Fruit fly (Drosophila melanogaster) whole organism, embryonic: ENCODE measurements around the gene CHOp24.

Source experiments
- ATbp ChIP-seq: fragments of 200-800 bp; sonication (Bioruptor generic); optimal IDR thresholded peaks from 2 replicates; lab custom pipeline; 2017; ENCODE audit warnings: missing biosample characterization, mild to moderate bottlenecking, missing genetic modification characterization, missing genetic modification reagents
- Ada2b ChIP-seq: fragments of 200-800 bp; sonication (Bioruptor generic); IDR thresholded peaks from 2 replicates; pipeline ENCODE4 v1.3.6; 2022; ENCODE audit warnings: missing biosample characterization, missing genetic modification characterization
- Asciz ChIP-seq: fragments of 200-800 bp; sonication (Bioruptor generic); optimal IDR thresholded peaks from 2 replicates; lab custom pipeline; 2017; ENCODE audit warnings: missing biosample characterization, mild to moderate bottlenecking, missing genetic modification characterization, missing genetic modification reagents
- CG14667 ChIP-seq: fragments of 200-800 bp; sonication (Bioruptor generic); IDR thresholded peaks from 2 replicates; pipeline ENCODE4 v1.3.6; 2022; ENCODE audit warnings: missing biosample characterization, missing genetic modification characterization
- CG15601 ChIP-seq: fragments of 200-800 bp; sonication (Bioruptor generic); optimal IDR thresholded peaks from 3 replicates; lab custom pipeline; 2019; ENCODE audit warnings: missing biosample characterization, mild to moderate bottlenecking, missing genetic modification characterization, moderate library complexity
- CG17612 ChIP-seq: fragments of 200-800 bp; sonication (Bioruptor generic); IDR thresholded peaks from 2 replicates; pipeline ENCODE4 v1.3.6; 2022; ENCODE audit warnings: missing biosample characterization, missing genetic modification characterization
- CG17912 ChIP-seq: fragments of 200-800 bp; sonication (Bioruptor generic); optimal IDR thresholded peaks from 2 replicates; lab custom pipeline; 2018; ENCODE audit warnings: missing biosample characterization, mild to moderate bottlenecking, missing genetic modification characterization
- CG1792 ChIP-seq: fragments of 200-800 bp; sonication (Bioruptor generic); optimal IDR thresholded peaks from 2 replicates; lab custom pipeline; 2016; ENCODE audit warnings: missing biosample characterization, missing genetic modification characterization
- CG2678 ChIP-seq: fragments of 200-800 bp; sonication (Bioruptor generic); optimal IDR thresholded peaks from 3 replicates; lab custom pipeline; 2019; ENCODE audit warnings: missing biosample characterization, mild to moderate bottlenecking, missing genetic modification characterization, moderate library complexity
- CG2712 ChIP-seq: fragments of 200-800 bp; optimal IDR thresholded peaks from 3 replicates; lab custom pipeline; 2019; ENCODE audit warnings: missing biosample characterization, mild to moderate bottlenecking, missing genetic modification characterization, moderate library complexity
- CG2875 ChIP-seq: fragments of 200-800 bp; sonication (Bioruptor generic); optimal IDR thresholded peaks from 2 replicates; lab custom pipeline; 2017; ENCODE audit warnings: missing biosample characterization, mild to moderate bottlenecking, missing genetic modification characterization, missing genetic modification reagents
- CG33213 ChIP-seq: fragments of 200-800 bp; sonication (Bioruptor generic); optimal IDR thresholded peaks from 3 replicates; lab custom pipeline; 2016; ENCODE audit warnings: missing biosample characterization, missing genetic modification characterization
- CG5245 ChIP-seq: fragments of 200-800 bp; sonication (Bioruptor generic); optimal IDR thresholded peaks from 3 replicates; lab custom pipeline; 2016; ENCODE audit warnings: missing biosample characterization, missing genetic modification characterization
- CG8765 ChIP-seq: fragments of 200-800 bp; sonication (Bioruptor generic); IDR thresholded peaks from 2 replicates; pipeline ENCODE4 v1.3.6; 2022; ENCODE audit warnings: missing biosample characterization, missing genetic modification characterization
- CkIIα-i1 ChIP-seq: fragments of 200-800 bp; sonication (Bioruptor generic); IDR thresholded peaks from 2 replicates; pipeline ENCODE4 v1.3.6; 2022; ENCODE audit warnings: missing biosample characterization, missing genetic modification characterization
- D ChIP-seq, 2 experiments: fragments of 200-800 bp in 1 of 2; fragments of >200 bp in 1 of 2; sonication (Bioruptor generic) in 1 of 2; optimal IDR thresholded peaks; 2 replicates in 1 of 2; 3 replicates in 1 of 2; lab custom pipeline; 2017; ENCODE audit warnings: mild to moderate bottlenecking in 1 of 2, missing biosample characterization in 1 of 2, missing genetic modification characterization in 1 of 2, missing genetic modification reagents in 1 of 2
- Dip2 ChIP-seq: fragments of 200-800 bp; sonication (Bioruptor generic); IDR thresholded peaks from 2 replicates; pipeline ENCODE4 v1.3.6; 2022; ENCODE audit warnings: missing biosample characterization, missing genetic modification characterization
- Doc2 ChIP-seq: fragments of 200-800 bp; sonication (Bioruptor generic); IDR thresholded peaks from 2 replicates; pipeline ENCODE4 v1.3.6; 2022; ENCODE audit warnings: missing biosample characterization, missing genetic modification characterization
- E2f2 ChIP-seq: fragments of 200-800 bp; sonication (Bioruptor generic); IDR thresholded peaks from 2 replicates; pipeline ENCODE4 v1.3.6; 2022; ENCODE audit warnings: missing biosample characterization, missing genetic modification characterization
- HLH54F ChIP-seq: fragments of 200-800 bp; sonication (Bioruptor generic); optimal IDR thresholded peaks from 3 replicates; lab custom pipeline; 2016; ENCODE audit warnings: missing biosample characterization, missing genetic modification characterization
- Hand ChIP-seq: fragments of 200-800 bp; sonication (Bioruptor generic); optimal IDR thresholded peaks from 2 replicates; lab custom pipeline; 2017; ENCODE audit warnings: mild to moderate bottlenecking, missing biosample characterization, missing genetic modification reagents, missing genetic modification characterization
- HmgZ ChIP-seq: fragments of 200-800 bp; sonication (Bioruptor generic); optimal IDR thresholded peaks from 2 replicates; lab custom pipeline; 2018; ENCODE audit warnings: missing biosample characterization, mild to moderate bottlenecking, missing genetic modification characterization
- Mad ChIP-seq: fragments of 200-800 bp; sonication (Bioruptor generic); optimal IDR thresholded peaks from 2 replicates; lab custom pipeline; 2016; ENCODE audit warnings: missing biosample characterization, missing genetic modification characterization
- Meics ChIP-seq: fragments of 200-800 bp; sonication (Bioruptor generic); optimal IDR thresholded peaks from 2 replicates; lab custom pipeline; 2017; ENCODE audit warnings: missing biosample characterization, mild to moderate bottlenecking, missing genetic modification characterization
- Myb ChIP-seq: fragments of 200-800 bp; sonication (Bioruptor generic); optimal IDR thresholded peaks from 2 replicates; lab custom pipeline; 2016; ENCODE audit warnings: missing biosample characterization, missing genetic modification characterization
- NC2α ChIP-seq: fragments of 200-800 bp; sonication (Bioruptor generic); optimal IDR thresholded peaks from 2 replicates; lab custom pipeline; 2016; ENCODE audit warnings: missing biosample characterization, missing genetic modification characterization
- NC2β ChIP-seq: fragments of 200-800 bp; sonication (Bioruptor generic); optimal IDR thresholded peaks from 2 replicates; lab custom pipeline; 2016; ENCODE audit warnings: missing biosample characterization, missing genetic modification characterization
- NFAT ChIP-seq: fragments of 200-800 bp; sonication (Bioruptor generic); IDR thresholded peaks from 2 replicates; pipeline ENCODE4 v1.3.6; 2022; ENCODE audit warnings: missing biosample characterization, missing genetic modification characterization
- Opbp ChIP-seq: fragments of 200-800 bp; sonication (Bioruptor generic); IDR thresholded peaks from 3 replicates; pipeline ENCODE4 v1.3.6; 2022; ENCODE audit warnings: missing biosample characterization, missing genetic modification characterization; ENCODE audit not compliant: partially characterized antibody
- Pdp1 ChIP-seq, 2 experiments: fragments of 200-800 bp; sonication (Bioruptor generic); optimal IDR thresholded peaks; 3 replicates each; lab custom pipeline; 2016; ENCODE audit warnings: missing biosample characterization in 2 of 2, missing genetic modification characterization in 2 of 2, mild to moderate bottlenecking in 1 of 2, moderate library complexity in 1 of 2
- Ptx1 ChIP-seq: fragments of 200-800 bp; sonication (Bioruptor generic); IDR thresholded peaks from 2 replicates; pipeline ENCODE4 v1.3.6; 2022; ENCODE audit warnings: missing biosample characterization, missing genetic modification characterization
- Trl ChIP-seq, 3 experiments: fragments of >200 bp in 2 of 3; fragments of 200-800 bp in 1 of 3; sonication (Bioruptor generic) in 1 of 3; optimal IDR thresholded peaks; 2 replicates in 1 of 3; 3 replicates in 2 of 3; lab custom pipeline; 2016 to 2017; ENCODE audit warnings: missing biosample characterization in 1 of 3, missing genetic modification characterization in 1 of 3
- Xbp1 ChIP-seq: fragments of 200-800 bp; sonication (Bioruptor generic); optimal IDR thresholded peaks from 3 replicates; lab custom pipeline; 2016; ENCODE audit warnings: missing biosample characterization, mild to moderate bottlenecking, missing genetic modification characterization
- YL-1 ChIP-seq: fragments of 200-800 bp; sonication (Bioruptor generic); optimal IDR thresholded peaks from 3 replicates; lab custom pipeline; 2017; ENCODE audit warnings: missing biosample characterization, mild to moderate bottlenecking, missing genetic modification characterization
- bab2 ChIP-seq: fragments of 200-800 bp; sonication (Bioruptor generic); optimal IDR thresholded peaks from 2 replicates; lab custom pipeline; 2016; ENCODE audit warnings: missing biosample characterization, missing genetic modification characterization
- bigmax ChIP-seq: fragments of 200-800 bp; sonication (Bioruptor generic); optimal IDR thresholded peaks from 2 replicates; lab custom pipeline; 2018; ENCODE audit warnings: missing biosample characterization, mild to moderate bottlenecking, missing genetic modification characterization
- cad ChIP-seq: fragments of >200 bp; optimal IDR thresholded peaks from 2 replicates; lab custom pipeline; 2017; ENCODE audit warnings: missing biosample characterization, missing genetic modification characterization
- cg ChIP-seq: fragments of 200-800 bp; sonication (Bioruptor generic); optimal IDR thresholded peaks from 3 replicates; lab custom pipeline; 2019; ENCODE audit warnings: missing biosample characterization, mild to moderate bottlenecking, missing genetic modification characterization, moderate library complexity
- crc ChIP-seq: fragments of 200-800 bp; sonication (Bioruptor generic); optimal IDR thresholded peaks from 2 replicates; lab custom pipeline; 2016; ENCODE audit warnings: missing biosample characterization, missing genetic modification characterization
- da ChIP-seq: fragments of 200-800 bp; sonication (Bioruptor generic); optimal IDR thresholded peaks from 2 replicates; lab custom pipeline; 2016; ENCODE audit warnings: missing biosample characterization, missing genetic modification characterization
- disco-r ChIP-seq: fragments of 200-800 bp; sonication (Bioruptor generic); optimal IDR thresholded peaks from 2 replicates; lab custom pipeline; 2016; ENCODE audit warnings: missing biosample characterization, missing genetic modification characterization
- ems ChIP-seq: fragments of 200-800 bp; sonication (Bioruptor generic); optimal IDR thresholded peaks from 3 replicates; lab custom pipeline; 2016; ENCODE audit warnings: missing biosample characterization, missing genetic modification characterization
- fd102C ChIP-seq: fragments of 200-800 bp; sonication (Bioruptor generic); optimal IDR thresholded peaks from 2 replicates; lab custom pipeline; 2018; ENCODE audit warnings: missing biosample characterization, mild to moderate bottlenecking, missing genetic modification characterization, moderate library complexity
- hb ChIP-seq: fragments of 200-800 bp; sonication (Bioruptor generic); IDR thresholded peaks from 3 replicates; pipeline ENCODE4 v1.3.6; 2022; ENCODE audit warnings: missing biosample characterization, missing genetic modification characterization; ENCODE audit not compliant: partially characterized antibody
- hkb ChIP-seq, 2 experiments: fragments of 200-800 bp in 1 of 2; fragments of >200 bp in 1 of 2; sonication (Bioruptor generic) in 1 of 2; IDR thresholded peaks in 1 of 2; optimal IDR thresholded peaks in 1 of 2; 2 replicates each; pipeline versions ENCODE4 v1.3.6 to Lab custom; 2017 to 2022; ENCODE audit warnings: missing biosample characterization in 1 of 2, missing genetic modification characterization in 1 of 2
- kni ChIP-seq: fragments of 200-800 bp; sonication (Bioruptor generic); optimal IDR thresholded peaks from 3 replicates; lab custom pipeline; 2017; ENCODE audit warnings: mild to moderate bottlenecking, missing biosample characterization, missing genetic modification reagents, missing genetic modification characterization
- lbe ChIP-seq: fragments of 200-800 bp; sonication (Bioruptor generic); optimal IDR thresholded peaks from 2 replicates; lab custom pipeline; 2016; ENCODE audit warnings: missing biosample characterization, mild to moderate bottlenecking, missing genetic modification characterization
- lmd ChIP-seq: fragments of 200-800 bp; sonication (Bioruptor generic); IDR thresholded peaks from 2 replicates; pipeline ENCODE4 v1.3.6; 2022; ENCODE audit warnings: missing biosample characterization, missing genetic modification characterization
- pum ChIP-seq: fragments of 200-800 bp; sonication (Bioruptor generic); optimal IDR thresholded peaks from 2 replicates; lab custom pipeline; 2016; ENCODE audit warnings: missing biosample characterization, missing genetic modification characterization
- yki ChIP-seq: fragments of >200 bp; optimal IDR thresholded peaks from 3 replicates; lab custom pipeline; 2018

The CHOp24 gene

dm6 chrX:4581769-4582168, 41.1 kb downstream of the CHOp24 start (continued):
- peak; percentile 32 for TF ChIP-seq pum
- TF ChIP-seq Opbp (GFP tag; lab: Robert Waterston, UW), result no peak
- TF ChIP-seq bigmax (GFP tag; lab: Kevin White, UChicago), result no peak
- no peak for TF ChIP-seq CG1792 (GFP tag; lab: Kevin White, UChicago)
- TF ChIP-seq Pdp1 (GFP tag; optimal IDR thresholded peaks at IDR 0.05; lab: Kevin White, UChicago), result peak; percentile 10 to 21
- no peak for TF ChIP-seq CkIIα-i1 (GFP tag; lab: Robert Waterston, UW)
- TF ChIP-seq CG2875 (GFP tag; lab: Kevin White, UChicago), result peak; percentile 9
- TF ChIP-seq CG33213 (GFP tag; lab: Kevin White, UChicago), result no peak
- peak; percentile 63 for TF ChIP-seq CG2712
- TF ChIP-seq lbe (GFP tag; lab: Kevin White, UChicago), result no peak
- TF ChIP-seq CG17912 (GFP tag; lab: Kevin White, UChicago), result no peak
- TF ChIP-seq E2f2 (GFP tag; lab: Robert Waterston, UW), result no peak
- no peak for TF ChIP-seq disco-r (GFP tag; lab: Kevin White, UChicago)
- TF ChIP-seq lmd (GFP tag; lab: Robert Waterston, UW), result peak; percentile 37; the same call in 1 of the 2 replicates
- TF ChIP-seq Xbp1 (GFP tag; lab: Kevin White, UChicago), result peak; percentile 22
- TF ChIP-seq da (GFP tag; lab: Kevin White, UChicago), result no peak
- no peak for TF ChIP-seq ems
- no peak for TF ChIP-seq fd102C (GFP tag; lab: Kevin White, UChicago)
- TF ChIP-seq bab2 (GFP tag; lab: Kevin White, UChicago), result peak; percentile 12
- TF ChIP-seq CG17612, result no peak
- TF ChIP-seq yki, result no peak
- TF ChIP-seq Ada2b, result 0 out of 2 replicates have a peak, but pooled peaks have one; percentile 19
- peak; percentile 61 for TF ChIP-seq CG2678 (tag; lab: Kevin White, UChicago)
- no peak for TF ChIP-seq YL-1 (GFP tag; lab: Kevin White, UChicago)
- no peak for TF ChIP-seq crc (GFP tag; lab: Kevin White, UChicago)
- TF ChIP-seq HLH54F, result no peak
- TF ChIP-seq Ptx1 (GFP tag; lab: Robert Waterston, UW), result peak; percentile 50; the same call in 1 of the 2 replicates
- no peak for TF ChIP-seq Trl (optimal IDR thresholded peaks at IDR 0.05; lab: Kevin White, UChicago)
- TF ChIP-seq Trl (GFP tag; optimal IDR thresholded peaks at IDR 0.05; lab: Kevin White, UChicago), result peak; percentile 9
- no peak for TF ChIP-seq NC2β (GFP tag; lab: Kevin White, UChicago)
- TF ChIP-seq Doc2, result no peak
- peak; percentile 59 for TF ChIP-seq CG15601 (tag; lab: Kevin White, UChicago)
- no peak for TF ChIP-seq cg (GFP tag; lab: Kevin White, UChicago)
- no peak for TF ChIP-seq Hand (GFP tag; lab: Kevin White, UChicago)
- TF ChIP-seq ATbp (GFP tag; lab: Kevin White, UChicago), result peak; percentile 29
- no peak for TF ChIP-seq hkb (optimal IDR thresholded peaks at IDR 0.05; lab: Kevin White, UChicago)
- no peak for TF ChIP-seq hkb (GFP tag; IDR thresholded peaks at IDR 0.05; lab: Robert Waterston, UW)
- peak; percentile 21 for TF ChIP-seq kni (GFP tag; lab: Kevin White, UChicago)
- TF ChIP-seq Myb (GFP tag; lab: Kevin White, UChicago), result no peak
- TF ChIP-seq hb (GFP tag; lab: Robert Waterston, UW), result no peak
- no peak for TF ChIP-seq HmgZ
- no peak for TF ChIP-seq Dip2 (GFP tag; lab: Robert Waterston, UW)
- TF ChIP-seq Mad (GFP tag; lab: Kevin White, UChicago), result peak; percentile 6
- no peak for TF ChIP-seq NC2α
- TF ChIP-seq Asciz (GFP tag; lab: Kevin White, UChicago), result no peak
- no peak for TF ChIP-seq D (optimal IDR thresholded peaks at IDR 0.05; lab: Kevin White, UChicago)
- TF ChIP-seq D (GFP tag; optimal IDR thresholded peaks at IDR 0.05; lab: Kevin White, UChicago), result peak; percentile 55
- TF ChIP-seq cad, result no peak
- TF ChIP-seq NFAT (GFP tag; lab: Robert Waterston, UW), result no peak
- TF ChIP-seq CG5245, result no peak
- TF ChIP-seq CG14667, result 0 out of 2 replicates have a peak, but pooled peaks have one; percentile 27
- TF ChIP-seq Meics, result no peak
- no peak for TF ChIP-seq CG8765 (GFP tag; lab: Robert Waterston, UW)
